Fruit fly (Drosophila melanogaster): ENCODE results near the gene Stat92E.

Stat92E gene

dm6 chr3R:20550632-20551486 is 1.3 kb downstream of the Stat92E start (continued):
- TF ChIP-seq topi (GFP tag; optimal IDR thresholded peaks at IDR 0.05) (peak; percentile 39), eg (GFP tag; IDR thresholded peaks at IDR 0.05) (peak; percentile 68), pdm3 (GFP tag; optimal IDR thresholded peaks at IDR 0.05) (no peak), svp (GFP tag) (peak; percentile 73), CG8632 (GFP tag; optimal IDR thresholded peaks at IDR 0.05) (no peak), salr (GFP tag; optimal IDR thresholded peaks at IDR 0.05) (no peak), CG34406 (GFP tag; optimal IDR thresholded peaks at IDR 0.05) (no peak), Gug (GFP tag; IDR thresholded peaks at IDR 0.05) (no peak), CG1621 (tag; optimal IDR thresholded peaks at IDR 0.05) (no peak), cyc (GFP tag; optimal IDR thresholded peaks at IDR 0.05) (no peak), CG6276 (GFP tag; optimal IDR thresholded peaks at IDR 0.05) (peak; percentile 59), Blimp-1 (GFP tag; optimal IDR thresholded peaks at IDR 0.05) (no peak), CG7368 (GFP tag; optimal IDR thresholded peaks at IDR 0.05) (peak; percentile 21), CG3032 (tag; optimal IDR thresholded peaks at IDR 0.05) (no peak), dac (GFP tag; optimal IDR thresholded peaks at IDR 0.05) (no peak), esn (GFP tag; optimal IDR thresholded peaks at IDR 0.05) (peak; percentile 35), Eip93F (GFP tag; optimal IDR thresholded peaks at IDR 0.05) (no peak), Hr39 (GFP tag; optimal IDR thresholded peaks at IDR 0.05) (no peak), CG4318 (GFP tag; optimal IDR thresholded peaks at IDR 0.05) (no peak), fkh (GFP tag; optimal IDR thresholded peaks at IDR 0.05) (peak; percentile 99), Ets21C (GFP tag; optimal IDR thresholded peaks at IDR 0.05) (no peak), achi (GFP tag; optimal IDR thresholded peaks at IDR 0.05) (peak; percentile 16), Sox14 (GFP tag; optimal IDR thresholded peaks at IDR 0.05) (peak; percentile 16), Sox15 (GFP tag; optimal IDR thresholded peaks at IDR 0.05) (no peak), CG3919 (GFP tag; optimal IDR thresholded peaks at IDR 0.05) (peak; percentile 13), CG9139 (GFP tag; optimal IDR thresholded peaks at IDR 0.05) (peak; percentile 67), Eip75B (GFP tag; optimal IDR thresholded peaks at IDR 0.05) (no peak), Lpt (GFP tag; optimal IDR thresholded peaks at IDR 0.05) (peak; percentile 44), Eip78C (GFP tag) (peak; percentile 78), CG6854 (GFP tag; optimal IDR thresholded peaks at IDR 0.05) (peak; percentile 38), fd59A (GFP tag; optimal IDR thresholded peaks at IDR 0.05) (no peak), CG10631 (GFP tag; optimal IDR thresholded peaks at IDR 0.05) (no peak), OdsH (GFP tag; optimal IDR thresholded peaks at IDR 0.05) (peak; percentile 10)

DNA sequence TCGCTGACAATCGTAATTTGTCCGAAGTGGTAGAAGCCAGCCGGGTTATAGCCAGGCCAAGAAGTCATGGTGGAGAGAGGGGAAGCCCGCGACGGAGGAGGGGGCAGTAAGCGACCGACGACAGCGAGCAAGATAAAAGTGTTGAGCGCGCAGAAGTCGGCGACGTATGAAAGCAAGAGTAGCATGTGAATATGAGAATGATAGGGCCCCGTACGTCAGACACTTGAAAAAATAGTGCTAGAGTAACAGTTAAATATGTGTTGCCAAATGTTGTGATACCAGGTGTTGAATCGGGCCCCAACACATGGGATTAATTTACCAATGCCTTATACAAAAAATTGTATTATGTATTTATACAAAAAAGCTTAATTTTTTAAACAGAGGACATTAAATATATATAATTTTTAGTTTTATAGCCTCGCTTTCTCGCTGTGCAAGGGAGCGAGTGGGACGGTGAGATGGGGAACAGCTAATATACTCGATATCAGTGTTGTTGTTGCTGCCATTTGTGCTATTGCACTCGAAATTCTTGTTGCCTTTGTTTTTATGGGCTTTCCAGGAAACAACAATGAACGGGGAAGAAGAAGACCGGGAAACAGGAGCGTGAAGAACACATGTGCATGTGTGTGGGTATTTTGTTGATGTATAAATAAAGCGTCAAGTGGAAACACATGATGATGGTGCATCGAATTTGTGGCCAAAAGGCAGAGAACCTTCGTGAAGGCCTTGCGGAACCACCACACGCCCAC is 2.1 kb downstream of the Stat92E start:
- TF ChIP-seq Ets96B (tag; optimal IDR thresholded peaks at IDR 0.05) (peak; percentile 91), Sox102F (GFP tag; optimal IDR thresholded peaks at IDR 0.05) (peak; percentile 71), Sox15 (GFP tag; optimal IDR thresholded peaks at IDR 0.05) (peak; percentile 86), Met (GFP tag; optimal IDR thresholded peaks at IDR 0.05) (peak; percentile 85), fd59A (GFP tag; optimal IDR thresholded peaks at IDR 0.05) (peak; percentile 85), eg (GFP tag; IDR thresholded peaks at IDR 0.05) (peak; percentile 80), CG8119 (GFP tag; IDR thresholded peaks at IDR 0.05) (peak; percentile 89), OdsH (GFP tag; optimal IDR thresholded peaks at IDR 0.05) (peak; percentile 90), CG11294 (GFP tag; IDR thresholded peaks at IDR 0.05) (peak; percentile 71), Eip75B (GFP tag; optimal IDR thresholded peaks at IDR 0.05) (peak; percentile 84), svp (GFP tag) (peak; percentile 84), CG10669 (GFP tag; optimal IDR thresholded peaks at IDR 0.05) (peak; percentile 87), topi (GFP tag; optimal IDR thresholded peaks at IDR 0.05) (peak; percentile 78), CG11762 (GFP tag; optimal IDR thresholded peaks at IDR 0.05; ENCODE audit: insufficient read depth) (peak; percentile 86), CG7368 (GFP tag; optimal IDR thresholded peaks at IDR 0.05) (peak; percentile 79), CG11902 (GFP tag; optimal IDR thresholded peaks at IDR 0.05) (peak; percentile 81), CG3032 (tag; optimal IDR thresholded peaks at IDR 0.05) (peak; percentile 89), dac (GFP tag; optimal IDR thresholded peaks at IDR 0.05) (peak; percentile 77), CG6808 (GFP tag; optimal IDR thresholded peaks at IDR 0.05) (peak; percentile 85), CG6792 (GFP tag; optimal IDR thresholded peaks at IDR 0.05) (peak; percentile 83), CG6854 (GFP tag; optimal IDR thresholded peaks at IDR 0.05) (peak; percentile 63), CG8319 (GFP tag; optimal IDR thresholded peaks at IDR 0.05) (peak; percentile 87), achi (GFP tag; optimal IDR thresholded peaks at IDR 0.05) (peak; percentile 91), Smox (GFP tag; optimal IDR thresholded peaks at IDR 0.05) (peak; percentile 76), CG31627 (GFP tag; optimal IDR thresholded peaks at IDR 0.05) (peak; percentile 75), Hr39 (GFP tag; optimal IDR thresholded peaks at IDR 0.05) (peak; percentile 65), cyc (GFP tag; optimal IDR thresholded peaks at IDR 0.05) (peak; percentile 78)

All from whole organism, prepupa.